Worm (Caenorhabditis elegans) whole organism, midembryonic: ENCODE results near the gene srt-63.

Source experiments
- flt-1 ChIP-seq: fragments of 200-800 bp; sonication (Bioruptor generic); IDR thresholded peaks from 2 replicates; pipeline ENCODE4 v1.3.6; 2022; ENCODE audit warnings: missing genetic modification characterization, missing compliant biosample characterization
- klf-2 ChIP-seq: fragments of 200-800 bp; sonication (Bioruptor generic); conservative IDR thresholded peaks from 2 replicates; pipeline ENCODE4 v1.3.6; 2022; ENCODE audit warnings: missing genetic modification reagents, missing genetic modification characterization, missing compliant biosample characterization
- med-1 ChIP-seq: sonication (generic microtip); optimal IDR thresholded peaks from 2 replicates; lab custom pipeline; 2017; ENCODE audit warnings: missing genetic modification characterization, mild to moderate bottlenecking, missing compliant biosample characterization, antibody characterized with exemption, missing genetic modification reagents; ENCODE audit not compliant: insufficient read depth
- tab-1 ChIP-seq: fragments of 200-800 bp; sonication (Bioruptor generic); IDR thresholded peaks from 2 replicates; pipeline ENCODE4 v1.3.6; 2022; ENCODE audit warnings: missing genetic modification characterization, missing compliant biosample characterization
- ztf-23 ChIP-seq: fragments of 200-800 bp; sonication (Bioruptor generic); IDR thresholded peaks from 2 replicates; pipeline ENCODE4 v1.3.6; 2022; ENCODE audit warnings: missing genetic modification reagents, missing genetic modification characterization, missing compliant biosample characterization

DNA sequence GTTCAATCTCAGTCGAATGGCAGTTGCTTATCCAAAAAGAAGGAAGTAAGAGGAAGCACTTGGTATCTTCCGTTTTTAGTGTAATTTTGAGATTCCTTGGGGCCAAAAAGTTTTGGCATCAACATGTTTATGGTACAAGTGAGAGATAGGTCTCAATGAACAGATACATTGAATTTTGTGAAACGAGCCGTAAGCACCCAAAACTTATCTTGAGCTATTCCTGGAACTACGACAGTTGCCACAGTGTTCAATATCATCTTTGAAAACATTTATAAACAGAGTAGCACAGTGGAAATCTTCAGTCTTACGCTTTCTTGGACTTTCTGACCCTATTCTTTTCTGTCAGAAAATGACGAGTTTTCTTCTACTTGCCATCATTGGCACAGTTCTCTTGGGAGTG lies 19.1 kb upstream of the srt-63 start, which contains the start of gene T28A11.3:
- no peak for TF ChIP-seq ztf-23 (GFP tag; lab: Robert Waterston, UW)
- TF ChIP-seq tab-1 (GFP tag; lab: Robert Waterston, UW) = no peak
- no peak for TF ChIP-seq flt-1 (GFP tag; lab: Robert Waterston, UW)
- no peak for TF ChIP-seq med-1 (GFP tag; lab: Kevin White, UChicago)
- TF ChIP-seq klf-2 = no peak
